Fruit fly (Drosophila melanogaster) whole organism, embryonic: ENCODE results near the gene Bacc.

Source experiments
- Ada2b ChIP-seq: fragments of 200-800 bp; sonication (Bioruptor generic); IDR thresholded peaks from 2 replicates; pipeline ENCODE4 v1.3.6; 2022; ENCODE audit warnings: missing biosample characterization, missing genetic modification characterization
- Atf6 ChIP-seq: fragments of 200-800 bp; sonication (Bioruptor generic); IDR thresholded peaks from 2 replicates; pipeline ENCODE4 v1.3.6; 2022; ENCODE audit warnings: missing biosample characterization, missing genetic modification characterization
- B-H1 ChIP-seq: fragments of 200-800 bp; sonication (Bioruptor generic); IDR thresholded peaks from 3 replicates; pipeline ENCODE4 v1.3.6; 2022; ENCODE audit warnings: missing biosample characterization, missing genetic modification characterization
- C15 ChIP-seq: fragments of 200-800 bp; sonication (Bioruptor generic); IDR thresholded peaks from 3 replicates; pipeline ENCODE4 v1.3.6; 2022; ENCODE audit warnings: missing biosample characterization, missing genetic modification characterization
- CG10979 ChIP-seq: fragments of 200-800 bp; sonication (Bioruptor generic); optimal IDR thresholded peaks from 2 replicates; lab custom pipeline; 2018; ENCODE audit warnings: missing biosample characterization, mild to moderate bottlenecking, missing genetic modification characterization, moderate library complexity
- CG11504 ChIP-seq: fragments of 200-800 bp; sonication (Bioruptor generic); optimal IDR thresholded peaks from 3 replicates; lab custom pipeline; 2019; ENCODE audit warnings: missing biosample characterization, mild to moderate bottlenecking, missing genetic modification characterization, moderate library complexity
- CG12744 ChIP-seq: fragments of 200-800 bp; sonication (Bioruptor generic); optimal IDR thresholded peaks from 2 replicates; lab custom pipeline; 2016; ENCODE audit warnings: missing biosample characterization, missing genetic modification characterization
- CG12942 ChIP-seq: fragments of 200-800 bp; sonication (Bioruptor generic); optimal IDR thresholded peaks from 3 replicates; lab custom pipeline; 2016; ENCODE audit warnings: missing biosample characterization, missing genetic modification characterization
- CG13296 ChIP-seq: fragments of 200-800 bp; sonication (Bioruptor generic); optimal IDR thresholded peaks from 3 replicates; lab custom pipeline; 2018; ENCODE audit warnings: missing biosample characterization, mild to moderate bottlenecking, missing genetic modification characterization
- CG15073 ChIP-seq: fragments of 200-800 bp; sonication (Bioruptor generic); optimal IDR thresholded peaks from 2 replicates; lab custom pipeline; 2016; ENCODE audit warnings: missing biosample characterization, missing genetic modification characterization
- CG17359 ChIP-seq: fragments of 200-800 bp; sonication (Bioruptor generic); optimal IDR thresholded peaks from 3 replicates; lab custom pipeline; 2018; ENCODE audit warnings: missing biosample characterization, mild to moderate bottlenecking, missing genetic modification characterization, moderate library complexity
- CG1792 ChIP-seq: fragments of 200-800 bp; sonication (Bioruptor generic); optimal IDR thresholded peaks from 2 replicates; lab custom pipeline; 2016; ENCODE audit warnings: missing biosample characterization, missing genetic modification characterization
- CG2116 ChIP-seq: fragments of 200-800 bp; sonication (Bioruptor generic); optimal IDR thresholded peaks from 3 replicates; lab custom pipeline; 2018; ENCODE audit warnings: missing biosample characterization, mild to moderate bottlenecking, missing genetic modification characterization
- CG3407 ChIP-seq: fragments of 200-800 bp; sonication (Bioruptor generic); optimal IDR thresholded peaks from 2 replicates; lab custom pipeline; 2018; ENCODE audit warnings: missing biosample characterization, mild to moderate bottlenecking, missing genetic modification characterization
- CG7556 ChIP-seq: fragments of 200-800 bp; sonication (Bioruptor generic); optimal IDR thresholded peaks from 2 replicates; lab custom pipeline; 2017; ENCODE audit warnings: missing biosample characterization, mild to moderate bottlenecking, missing genetic modification characterization
- CG7839 ChIP-seq: fragments of 200-800 bp; sonication (Bioruptor generic); optimal IDR thresholded peaks from 3 replicates; lab custom pipeline; 2018; ENCODE audit warnings: missing biosample characterization, mild to moderate bottlenecking, missing genetic modification characterization, moderate library complexity
- CG7928 ChIP-seq: fragments of 200-800 bp; sonication (Bioruptor generic); optimal IDR thresholded peaks from 2 replicates; lab custom pipeline; 2017; ENCODE audit warnings: missing biosample characterization, mild to moderate bottlenecking, missing genetic modification characterization
- CG8359 ChIP-seq: fragments of 200-800 bp; sonication (Bioruptor generic); optimal IDR thresholded peaks from 2 replicates; lab custom pipeline; 2017; ENCODE audit warnings: missing biosample characterization, mild to moderate bottlenecking, missing genetic modification characterization, borderline replicate concordance
- CG9817 ChIP-seq: fragments of 200-800 bp; sonication (Bioruptor generic); optimal IDR thresholded peaks from 2 replicates; lab custom pipeline; 2018; ENCODE audit warnings: missing biosample characterization, mild to moderate bottlenecking, missing genetic modification characterization, moderate library complexity
- Dfd ChIP-seq, 2 experiments: fragments of >200 bp; optimal IDR thresholded peaks; 2 replicates each; lab custom pipeline; 2017; ENCODE audit warnings: missing biosample characterization in 2 of 2, missing genetic modification characterization in 2 of 2
- H2.0 ChIP-seq: fragments of 200-800 bp; sonication (Bioruptor generic); IDR thresholded peaks from 2 replicates; pipeline ENCODE4 v1.3.6; 2022; ENCODE audit warnings: missing biosample characterization, missing genetic modification characterization
- HLH4C ChIP-seq: fragments of 200-800 bp; sonication (Bioruptor generic); IDR thresholded peaks from 3 replicates; pipeline ENCODE4 v1.3.6; 2022; ENCODE audit warnings: missing biosample characterization, missing genetic modification characterization; ENCODE audit not compliant: partially characterized antibody
- Hsf ChIP-seq: fragments of 200-800 bp; sonication (Bioruptor generic); optimal IDR thresholded peaks from 3 replicates; lab custom pipeline; 2016; ENCODE audit warnings: missing biosample characterization, missing genetic modification characterization
- Kr ChIP-seq: fragments of 200-800 bp; sonication (Bioruptor generic); optimal IDR thresholded peaks from 2 replicates; lab custom pipeline; 2017; ENCODE audit warnings: missing biosample characterization, mild to moderate bottlenecking, missing genetic modification characterization
- Lhr ChIP-seq: fragments of 200-800 bp; sonication (Bioruptor generic); optimal IDR thresholded peaks from 3 replicates; lab custom pipeline; 2017; ENCODE audit warnings: mild to moderate bottlenecking, missing biosample characterization, missing genetic modification reagents, missing genetic modification characterization
- Mrtf ChIP-seq: fragments of 200-800 bp; sonication (Bioruptor generic); IDR thresholded peaks from 3 replicates; pipeline ENCODE4 v1.3.6; 2022; ENCODE audit warnings: missing biosample characterization, missing genetic modification characterization
- Myb ChIP-seq: fragments of 200-800 bp; sonication (Bioruptor generic); optimal IDR thresholded peaks from 2 replicates; lab custom pipeline; 2016; ENCODE audit warnings: missing biosample characterization, missing genetic modification characterization
- Rx ChIP-seq: fragments of 200-800 bp; sonication (Bioruptor generic); IDR thresholded peaks from 2 replicates; pipeline ENCODE4 v1.3.6; 2022; ENCODE audit warnings: missing biosample characterization, missing genetic modification characterization
- Side ChIP-seq: fragments of 200-800 bp; sonication (Bioruptor generic); optimal IDR thresholded peaks from 2 replicates; lab custom pipeline; 2016; ENCODE audit warnings: missing biosample characterization, missing genetic modification characterization
- dati ChIP-seq: fragments of 200-800 bp; sonication (Bioruptor generic); IDR thresholded peaks from 2 replicates; pipeline ENCODE4 v1.3.6; 2022; ENCODE audit warnings: missing biosample characterization, missing genetic modification characterization
- dmrt11E ChIP-seq: fragments of 200-800 bp; sonication (Bioruptor generic); optimal IDR thresholded peaks from 3 replicates; lab custom pipeline; 2018; ENCODE audit warnings: missing biosample characterization, mild to moderate bottlenecking, missing genetic modification characterization, moderate library complexity
- dmrt99B ChIP-seq: fragments of 200-800 bp; sonication (Bioruptor generic); optimal IDR thresholded peaks from 2 replicates; lab custom pipeline; 2018; ENCODE audit warnings: missing biosample characterization, mild to moderate bottlenecking, missing genetic modification characterization, moderate library complexity
- ewg ChIP-seq: fragments of 200-800 bp; sonication (Bioruptor generic); optimal IDR thresholded peaks from 3 replicates; lab custom pipeline; 2017; ENCODE audit warnings: mild to moderate bottlenecking, missing biosample characterization, missing genetic modification reagents, missing genetic modification characterization
- fd96Cb ChIP-seq: fragments of 200-800 bp; sonication (Bioruptor generic); optimal IDR thresholded peaks from 2 replicates; lab custom pipeline; 2018; ENCODE audit warnings: missing biosample characterization, mild to moderate bottlenecking, missing genetic modification characterization, moderate library complexity
- fu2 ChIP-seq: fragments of 200-800 bp; sonication (Bioruptor generic); optimal IDR thresholded peaks from 2 replicates; lab custom pipeline; 2016; ENCODE audit warnings: missing biosample characterization, missing genetic modification characterization
- h ChIP-seq: fragments of >200 bp; optimal IDR thresholded peaks from 2 replicates; lab custom pipeline; 2017
- ham ChIP-seq: fragments of 200-800 bp; sonication (Bioruptor generic); IDR thresholded peaks from 2 replicates; pipeline ENCODE4 v1.3.6; 2022; ENCODE audit warnings: missing biosample characterization, missing genetic modification characterization
- ken ChIP-seq: fragments of 200-800 bp; sonication (Bioruptor generic); IDR thresholded peaks from 3 replicates; pipeline ENCODE4 v1.3.6; 2022; ENCODE audit warnings: missing biosample characterization, missing genetic modification characterization
- lbe ChIP-seq: fragments of 200-800 bp; sonication (Bioruptor generic); optimal IDR thresholded peaks from 2 replicates; lab custom pipeline; 2016; ENCODE audit warnings: missing biosample characterization, mild to moderate bottlenecking, missing genetic modification characterization
- lola ChIP-seq, 3 experiments: fragments of >200 bp in 2 of 3; fragments of 200-800 bp in 1 of 3; sonication (Bioruptor generic) in 1 of 3; optimal IDR thresholded peaks; 2 replicates each; lab custom pipeline; 2017 to 2019; ENCODE audit warnings: missing biosample characterization in 3 of 3, missing genetic modification characterization in 3 of 3, mild to moderate bottlenecking in 1 of 3, moderate library complexity in 1 of 3
- phol ChIP-seq: fragments of 200-800 bp; sonication (Bioruptor generic); optimal IDR thresholded peaks from 3 replicates; lab custom pipeline; 2018; ENCODE audit warnings: missing biosample characterization, mild to moderate bottlenecking, missing genetic modification characterization, moderate library complexity
- sens-2 ChIP-seq: fragments of 200-800 bp; sonication (Bioruptor generic); IDR thresholded peaks from 2 replicates; pipeline ENCODE4 v1.3.6; 2022; ENCODE audit warnings: missing biosample characterization, missing genetic modification characterization
- sima ChIP-seq: fragments of 200-800 bp; sonication (Bioruptor generic); optimal IDR thresholded peaks from 2 replicates; lab custom pipeline; 2016; ENCODE audit warnings: missing biosample characterization, missing genetic modification characterization
- slou ChIP-seq: fragments of 200-800 bp; sonication (Bioruptor generic); optimal IDR thresholded peaks from 3 replicates; lab custom pipeline; 2016; ENCODE audit warnings: missing biosample characterization, missing genetic modification characterization
- slp2 ChIP-seq: fragments of 200-800 bp; sonication (Bioruptor generic); optimal IDR thresholded peaks from 2 replicates; lab custom pipeline; 2016; ENCODE audit warnings: missing biosample characterization, missing genetic modification characterization
- so ChIP-seq: fragments of 200-800 bp; sonication (Bioruptor generic); IDR thresholded peaks from 3 replicates; pipeline ENCODE4 v1.3.6; 2022; ENCODE audit warnings: missing biosample characterization, missing genetic modification characterization
- sob ChIP-seq: fragments of 200-800 bp; sonication (Bioruptor generic); IDR thresholded peaks from 2 replicates; pipeline ENCODE4 v1.3.6; 2022; ENCODE audit warnings: missing biosample characterization, missing genetic modification characterization
- stc ChIP-seq: fragments of 200-800 bp; sonication (Bioruptor generic); IDR thresholded peaks from 2 replicates; pipeline ENCODE4 v1.3.6; 2022; ENCODE audit warnings: missing biosample characterization, missing genetic modification characterization
- stwl ChIP-seq: fragments of 200-800 bp; sonication (Bioruptor generic); optimal IDR thresholded peaks from 3 replicates; lab custom pipeline; 2018; ENCODE audit warnings: missing biosample characterization, mild to moderate bottlenecking, missing genetic modification characterization, moderate library complexity
- wdn ChIP-seq: fragments of 200-800 bp; sonication (Bioruptor generic); IDR thresholded peaks from 2 replicates; pipeline ENCODE4 v1.3.6; 2022; ENCODE audit warnings: missing biosample characterization, missing genetic modification characterization

Gene Bacc

dm6 chr2L:2754437-2755322, 2.4 kb downstream of the Bacc start (continued):
- peak; percentile 88 for TF ChIP-seq CG17359
- no peak for TF ChIP-seq Atf6 (GFP tag; lab: Robert Waterston, UW)
- peak in 1 of 2 experiments; percentile 14 for TF ChIP-seq Dfd (GFP tag; optimal IDR thresholded peaks at IDR 0.05; lab: Kevin White, UChicago)
- TF ChIP-seq CG12744 = peak; percentile 40
- TF ChIP-seq stwl (tag; lab: Kevin White, UChicago) = no peak
- TF ChIP-seq Side = peak; percentile 71
- no peak for TF ChIP-seq so (GFP tag; lab: Robert Waterston, UW)
- peak; percentile 43 for TF ChIP-seq CG12942 (GFP tag; lab: Kevin White, UChicago)
- TF ChIP-seq Ada2b = no peak
- TF ChIP-seq slou (GFP tag; lab: Kevin White, UChicago) = peak; percentile 65
- peak; percentile 74 for TF ChIP-seq CG8359 (GFP tag; lab: Kevin White, UChicago)
- TF ChIP-seq ham (GFP tag; lab: Robert Waterston, UW) = no peak
- peak; percentile 61 for TF ChIP-seq fd96Cb (tag; lab: Kevin White, UChicago)
- TF ChIP-seq sima (GFP tag; lab: Kevin White, UChicago) = peak; percentile 75
- no peak for TF ChIP-seq stc
- no peak for TF ChIP-seq Mrtf (GFP tag; lab: Robert Waterston, UW)
- TF ChIP-seq B-H1 = no peak
- TF ChIP-seq CG9817 = peak; percentile 79
- TF ChIP-seq CG1792 (GFP tag; lab: Kevin White, UChicago) = peak; percentile 59
- no peak for TF ChIP-seq H2.0
- no peak for TF ChIP-seq h
- TF ChIP-seq Hsf (GFP tag; lab: Kevin White, UChicago) = peak; percentile 72
- no peak for TF ChIP-seq wdn (GFP tag; lab: Robert Waterston, UW)
- peak; percentile 72 for TF ChIP-seq CG10979 (tag; lab: Kevin White, UChicago)
- peak; percentile 84 for TF ChIP-seq CG3407 (GFP tag; lab: Kevin White, UChicago)
- TF ChIP-seq CG11504 (tag; lab: Kevin White, UChicago) = peak; percentile 85
- TF ChIP-seq CG15073 (GFP tag; lab: Kevin White, UChicago) = no peak
- peak; percentile 70 for TF ChIP-seq slp2
- peak; percentile 83 for TF ChIP-seq CG7839 (tag; lab: Kevin White, UChicago)
- TF ChIP-seq ewg = peak; percentile 46
- TF ChIP-seq ken = no peak
- TF ChIP-seq Lhr (GFP tag; lab: Kevin White, UChicago) = peak; percentile 49
- TF ChIP-seq dmrt99B = peak; percentile 86
- peak; percentile 25 for TF ChIP-seq CG2116 (GFP tag; lab: Kevin White, UChicago)
- no peak for TF ChIP-seq sens-2 (GFP tag; lab: Robert Waterston, UW)
- no peak for TF ChIP-seq lbe (GFP tag; lab: Kevin White, UChicago)
- peak; percentile 68 for TF ChIP-seq CG7928 (GFP tag; lab: Kevin White, UChicago)
- TF ChIP-seq lola (GFP tag; optimal IDR thresholded peaks at IDR 0.05; lab: Kevin White, UChicago) = peak in 1 of 3 experiments; percentile 77
- no peak for TF ChIP-seq Rx (GFP tag; lab: Robert Waterston, UW)
- TF ChIP-seq dmrt11E (tag; lab: Kevin White, UChicago) = peak; percentile 52
- peak; percentile 94 for TF ChIP-seq CG7556 (GFP tag; lab: Kevin White, UChicago)
- TF ChIP-seq Myb (GFP tag; lab: Kevin White, UChicago) = peak; percentile 53
- no peak for TF ChIP-seq HLH4C (GFP tag; lab: Robert Waterston, UW)
- TF ChIP-seq fu2 = peak; percentile 64
- no peak for TF ChIP-seq C15 (GFP tag; lab: Robert Waterston, UW)
- no peak for TF ChIP-seq dati (GFP tag; lab: Robert Waterston, UW)
- peak; percentile 86 for TF ChIP-seq phol (tag; lab: Kevin White, UChicago)
- TF ChIP-seq Kr (GFP tag; lab: Kevin White, UChicago) = no peak
- TF ChIP-seq sob (GFP tag; lab: Robert Waterston, UW) = no peak
- TF ChIP-seq CG13296 (GFP tag; lab: Kevin White, UChicago) = peak; percentile 86
